Worm (Caenorhabditis elegans) whole organism, young adult: ENCODE measurements around the gene lec-7.

Experiments used
- B0035.1 ChIP-seq: sonication (generic microtip); optimal IDR thresholded peaks from 2 replicates; lab custom pipeline; 2016; ENCODE audit warnings: missing genetic modification characterization, mild to moderate bottlenecking, missing compliant biosample characterization, missing genotype, missing genetic modification reagents
- C17E4.6 ChIP-seq: fragments of 200-800 bp; sonication (Bioruptor generic); IDR thresholded peaks from 2 replicates; pipeline ENCODE4 v1.3.6; 2022; ENCODE audit warnings: missing genetic modification reagents, missing genetic modification characterization, missing compliant biosample characterization
- F10E7.11 ChIP-seq: sonication (generic microtip); optimal IDR thresholded peaks from 2 replicates; lab custom pipeline; 2017; ENCODE audit warnings: mild to moderate bottlenecking, missing genetic modification characterization, moderate library complexity, missing compliant biosample characterization
- F52B5.7 ChIP-seq: sonication (generic microtip); optimal IDR thresholded peaks from 2 replicates; lab custom pipeline; 2016; ENCODE audit warnings: mild to moderate bottlenecking, missing genetic modification characterization, missing compliant biosample characterization
- F57A8.1 ChIP-seq: fragments of 200-800 bp; sonication (Bioruptor generic); optimal IDR thresholded peaks from 2 replicates; lab custom pipeline; 2018; ENCODE audit warnings: mild to moderate bottlenecking, missing genetic modification characterization, moderate library complexity, missing compliant biosample characterization
- F57C9.4 ChIP-seq: sonication (generic microtip); optimal IDR thresholded peaks from 2 replicates; lab custom pipeline; 2017; ENCODE audit warnings: mild to moderate bottlenecking, missing genetic modification characterization, missing compliant biosample characterization
- Y56A3A.18 ChIP-seq: fragments of 200-800 bp; sonication (Bioruptor generic); IDR thresholded peaks from 2 replicates; pipeline ENCODE4 v1.3.6; 2022; ENCODE audit warnings: missing genetic modification reagents, missing genetic modification characterization, missing compliant biosample characterization
- attf-6 ChIP-seq: fragments of 200-800 bp; sonication (Bioruptor generic); IDR thresholded peaks from 2 replicates; pipeline ENCODE4 v1.3.6; 2022; ENCODE audit warnings: missing genetic modification reagents, missing genetic modification characterization, missing compliant biosample characterization
- ceh-27 ChIP-seq: fragments of 200-800 bp; sonication (Bioruptor generic); optimal IDR thresholded peaks from 2 replicates; lab custom pipeline; 2018; ENCODE audit warnings: mild to moderate bottlenecking, missing genetic modification characterization, moderate library complexity, missing compliant biosample characterization
- dox-1 ChIP-seq: fragments of 200-800 bp; sonication (Bioruptor generic); IDR thresholded peaks from 2 replicates; pipeline ENCODE4 v1.3.6; 2022; ENCODE audit warnings: missing genetic modification reagents, missing genetic modification characterization, missing compliant biosample characterization
- ets-4 ChIP-seq: fragments of 200-800 bp; sonication (Bioruptor generic); optimal IDR thresholded peaks from 2 replicates; lab custom pipeline; 2018; ENCODE audit warnings: mild to moderate bottlenecking, missing genetic modification characterization, missing compliant biosample characterization
- hlh-26 ChIP-seq: fragments of 200-800 bp; sonication (Bioruptor generic); conservative IDR thresholded peaks from 2 replicates; pipeline ENCODE4 v1.3.6; 2022; ENCODE audit warnings: missing genetic modification reagents, missing genetic modification characterization, missing compliant biosample characterization
- hmg-1.2 ChIP-seq: fragments of 200-800 bp; sonication (Bioruptor generic); IDR thresholded peaks from 2 replicates; pipeline ENCODE4 v1.3.6; 2022; ENCODE audit warnings: missing genetic modification reagents, missing genetic modification characterization, missing compliant biosample characterization
- hrde-1 ChIP-seq: sonication (generic microtip); optimal IDR thresholded peaks from 2 replicates; lab custom pipeline; 2016; ENCODE audit warnings: missing genetic modification characterization, mild to moderate bottlenecking, missing compliant biosample characterization, moderate library complexity, missing genotype, missing genetic modification reagents, borderline replicate concordance
- let-526 ChIP-seq: fragments of 200-800 bp; sonication (Bioruptor generic); IDR thresholded peaks from 2 replicates; pipeline ENCODE4 v1.3.6; 2022; ENCODE audit warnings: missing genetic modification reagents, missing genetic modification characterization, missing compliant biosample characterization
- let-607 ChIP-seq, 2 experiments: fragments of 200-800 bp in 1 of 2; sonication (Bioruptor generic) in 1 of 2; sonication (generic microtip) in 1 of 2; optimal IDR thresholded peaks; 2 replicates each; lab custom pipeline; 2016 to 2018; ENCODE audit warnings: mild to moderate bottlenecking in 2 of 2, missing compliant biosample characterization in 2 of 2, missing genetic modification characterization in 2 of 2, moderate library complexity in 2 of 2, missing genotype in 1 of 2
- lir-1 ChIP-seq: fragments of 200-800 bp; sonication (Bioruptor generic); conservative IDR thresholded peaks from 2 replicates; pipeline ENCODE4 v1.3.6; 2022; ENCODE audit warnings: missing genetic modification reagents, missing genetic modification characterization, missing compliant biosample characterization
- mel-28 ChIP-seq: sonication (generic microtip); optimal IDR thresholded peaks from 2 replicates; lab custom pipeline; 2016; ENCODE audit warnings: borderline replicate concordance, mild to moderate bottlenecking, missing genetic modification characterization, missing compliant biosample characterization
- mxl-1 ChIP-seq: sonication (generic microtip); optimal IDR thresholded peaks from 2 replicates; lab custom pipeline; 2016; ENCODE audit warnings: missing genetic modification characterization, missing compliant biosample characterization
- nfya-2 ChIP-seq: fragments of 200-800 bp; sonication (Bioruptor generic); IDR thresholded peaks from 2 replicates; pipeline ENCODE4 v1.3.6; 2022; ENCODE audit warnings: missing genetic modification reagents, missing genetic modification characterization, missing compliant biosample characterization
- nhr-120 ChIP-seq: fragments of 200-800 bp; sonication (Bioruptor generic); IDR thresholded peaks from 2 replicates; pipeline ENCODE4 v1.3.6; 2022; ENCODE audit warnings: missing genetic modification characterization, missing compliant biosample characterization
- nhr-80 ChIP-seq: sonication (generic microtip); optimal IDR thresholded peaks from 2 replicates; lab custom pipeline; 2016; ENCODE audit warnings: missing genetic modification characterization, missing compliant biosample characterization
- pbrm-1 ChIP-seq: fragments of 200-800 bp; sonication (Bioruptor generic); IDR thresholded peaks from 2 replicates; pipeline ENCODE4 v1.3.6; 2022; ENCODE audit warnings: missing genetic modification reagents, missing genetic modification characterization, missing compliant biosample characterization
- rec-8 ChIP-seq, 2 experiments: sonication (generic microtip); optimal IDR thresholded peaks; 2 replicates each; lab custom pipeline; 2016; ENCODE audit warnings: mild to moderate bottlenecking in 2 of 2, missing genetic modification characterization in 2 of 2, missing genetic modification reagents in 2 of 2, missing genotype in 2 of 2, missing biosample characterization in 1 of 2, missing compliant biosample characterization in 1 of 2, moderate library complexity in 1 of 2
- sptf-2 ChIP-seq: fragments of 200-800 bp; sonication (Bioruptor generic); optimal IDR thresholded peaks from 2 replicates; lab custom pipeline; 2018; ENCODE audit warnings: mild to moderate bottlenecking, missing genetic modification characterization, missing compliant biosample characterization
- tbx-9 ChIP-seq: sonication (generic microtip); optimal IDR thresholded peaks from 2 replicates; lab custom pipeline; 2016; ENCODE audit warnings: borderline replicate concordance, missing genetic modification characterization, inconsistent platforms, missing compliant biosample characterization
- unc-62 ChIP-seq: fragments of 150-350 bp; optimal IDR thresholded peaks from 2 replicates; lab custom pipeline; 2014; ENCODE audit warnings: missing biosample characterization, missing genetic modification reagents, missing genetic modification characterization
- zfh-2 ChIP-seq: fragments of 200-800 bp; sonication (Bioruptor generic); conservative IDR thresholded peaks from 2 replicates; pipeline ENCODE4 v1.3.6; 2022; ENCODE audit warnings: missing genetic modification reagents, missing genetic modification characterization, missing compliant biosample characterization
- ztf-22 ChIP-seq: fragments of 200-800 bp; sonication (Bioruptor generic); optimal IDR thresholded peaks from 2 replicates; lab custom pipeline; 2018; ENCODE audit warnings: mild to moderate bottlenecking, missing genetic modification characterization, moderate library complexity, missing compliant biosample characterization
- ztf-6 ChIP-seq: fragments of 200-800 bp; sonication (Bioruptor generic); IDR thresholded peaks from 2 replicates; pipeline ENCODE4 v1.3.6; 2022; ENCODE audit warnings: missing genetic modification reagents, missing genetic modification characterization, missing compliant biosample characterization

lec-7 gene

DNA sequence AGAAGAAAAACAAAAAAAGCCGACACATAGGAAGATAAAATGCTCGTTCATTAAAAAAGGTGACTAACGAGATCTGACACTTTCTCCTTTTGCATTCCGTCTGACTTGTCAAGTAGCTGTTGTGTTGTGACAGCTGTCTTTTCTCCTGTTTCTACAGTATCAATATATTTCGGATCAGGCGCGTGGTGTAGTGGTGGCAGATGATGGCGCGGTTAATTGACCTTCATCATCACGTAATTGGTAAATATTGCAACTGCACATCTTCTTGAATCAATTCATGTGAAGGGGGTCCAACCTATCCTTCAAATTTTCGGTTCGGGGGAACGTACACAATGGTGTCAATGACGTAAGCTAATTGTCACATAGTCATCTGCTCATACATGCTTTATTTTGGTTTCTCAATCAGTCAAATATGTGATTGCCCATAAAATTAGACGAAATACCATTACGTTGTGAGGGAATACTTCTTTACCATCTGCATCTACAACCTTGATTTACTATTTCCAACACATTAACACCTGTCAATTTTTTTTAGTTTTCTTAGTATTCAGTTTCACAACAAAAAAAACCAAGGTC lies 3.5 kb upstream of the lec-7 start:
- TF ChIP-seq F57C9.4 (tag; lab: Kevin White, UChicago) (no peak), B0035.1 (tag; lab: Kevin White, UChicago) (no peak), zfh-2 (no peak), nhr-120 (GFP tag; lab: Robert Waterston, UW) (no peak), F57A8.1 (GFP tag; lab: Kevin White, UChicago) (no peak), hmg-1.2 (no peak)

DNA sequence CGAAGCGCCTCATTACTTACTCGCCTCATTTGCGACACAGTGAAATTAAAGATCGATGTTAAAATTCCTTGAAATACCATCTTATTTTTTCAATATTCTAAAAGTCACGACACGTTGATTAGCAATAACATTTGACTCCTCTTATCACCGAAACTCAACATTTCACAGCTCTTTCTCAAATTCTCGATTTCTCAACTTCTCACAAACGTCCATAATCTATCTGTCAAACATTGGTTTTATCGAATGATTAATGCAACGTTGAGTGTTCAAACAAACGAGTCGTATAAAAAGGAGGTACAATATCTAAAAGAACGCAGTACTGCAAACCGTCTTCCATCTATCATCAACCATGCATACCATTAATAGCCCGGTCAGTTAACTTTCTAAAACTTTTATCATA lies 1.6 kb upstream of the lec-7 start, which contains the start of gene lec-8:
lec-8 (plus strand) TSS at position 314 of the 400 bp plus-strand sequence.
- peak in 1 of 2 experiments; percentile 24 for TF ChIP-seq let-607 (tag; optimal IDR thresholded peaks at IDR 0.05; lab: Kevin White, UChicago)
- TF ChIP-seq unc-62, result peak; percentile 45
- no peak for TF ChIP-seq B0035.1 (tag; lab: Kevin White, UChicago)
- no peak for TF ChIP-seq mxl-1
- TF ChIP-seq ztf-22 (GFP tag; lab: Kevin White, UChicago), result peak; percentile 20
- peak; percentile 93 for TF ChIP-seq nhr-80 (tag; lab: Kevin White, UChicago)

DNA sequence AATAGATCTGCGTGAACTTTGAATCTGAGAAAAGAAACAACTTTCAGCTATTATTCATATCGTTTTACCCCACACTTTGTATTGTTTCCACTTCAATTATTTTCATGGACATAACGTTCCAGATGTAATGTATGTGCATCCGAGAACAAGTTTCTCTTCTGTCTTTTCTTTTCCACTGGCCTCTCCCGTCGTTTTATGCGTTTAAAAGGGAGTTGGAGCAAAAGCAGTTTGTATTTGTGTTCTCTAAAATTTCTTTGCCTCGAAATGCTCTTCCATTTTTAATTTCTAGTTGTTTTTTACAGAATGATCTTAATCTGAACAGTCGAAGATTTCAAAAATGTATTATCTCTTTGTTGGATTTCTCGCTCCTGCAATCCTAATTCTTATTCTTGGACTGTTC lies 4.8 kb downstream of the lec-7 start, which contains the start of gene R07B1.11:
R07B1.11 (plus strand) TSS at position 301 of the 400 bp plus-strand sequence.
- TF ChIP-seq rec-8 (tag; optimal IDR thresholded peaks at IDR 0.05; lab: Kevin White, UChicago) (no peak), lir-1 (GFP tag; lab: Robert Waterston, UW) (no peak), Y56A3A.18 (GFP tag; lab: Robert Waterston, UW) (no peak), F10E7.11 (tag; lab: Kevin White, UChicago) (no peak), hlh-26 (GFP tag; lab: Robert Waterston, UW) (no peak), ztf-6 (GFP tag; lab: Robert Waterston, UW) (no peak), pbrm-1 (GFP tag; lab: Robert Waterston, UW) (no peak), dox-1 (no peak)
- TF ChIP-seq, all 124 proteins: peak for 0

DNA sequence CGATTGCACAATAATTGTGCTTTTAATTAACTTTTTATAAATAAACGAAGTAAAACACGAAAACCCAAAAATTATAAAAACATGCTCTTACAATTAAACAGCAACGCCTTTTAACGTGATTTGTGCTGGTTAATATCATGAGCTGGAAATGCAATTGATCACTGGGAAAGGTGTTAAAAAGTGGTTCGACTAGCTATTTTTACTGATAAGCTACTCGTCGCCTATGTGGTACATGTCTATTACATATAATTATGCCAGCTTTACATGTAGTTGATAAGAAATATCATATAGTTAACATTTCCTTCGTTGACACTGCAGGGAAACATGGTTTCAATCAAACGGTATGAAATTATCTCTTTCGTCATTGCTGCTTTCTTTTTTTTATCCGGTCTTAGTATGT lies 6.2 kb downstream of the lec-7 start, which contains the start of gene scav-5:
scav-5 (plus strand) TSS at position 297 of the 400 bp plus-strand sequence.
- TF ChIP-seq tbx-9 (tag; lab: Kevin White, UChicago), result no peak
- TF ChIP-seq nhr-80 (tag; lab: Kevin White, UChicago), result peak; percentile 84
- no peak for TF ChIP-seq let-526 (GFP tag; lab: Robert Waterston, UW)
- TF ChIP-seq nhr-120 (GFP tag; lab: Robert Waterston, UW), result no peak
- TF ChIP-seq mel-28, result no peak
- no peak for TF ChIP-seq F10E7.11 (tag; lab: Kevin White, UChicago)
- peak; percentile 3 for TF ChIP-seq ets-4 (GFP tag; lab: Kevin White, UChicago)
- no peak for TF ChIP-seq attf-6 (GFP tag; lab: Robert Waterston, UW)
- TF ChIP-seq, all 124 proteins: peak for 2

DNA sequence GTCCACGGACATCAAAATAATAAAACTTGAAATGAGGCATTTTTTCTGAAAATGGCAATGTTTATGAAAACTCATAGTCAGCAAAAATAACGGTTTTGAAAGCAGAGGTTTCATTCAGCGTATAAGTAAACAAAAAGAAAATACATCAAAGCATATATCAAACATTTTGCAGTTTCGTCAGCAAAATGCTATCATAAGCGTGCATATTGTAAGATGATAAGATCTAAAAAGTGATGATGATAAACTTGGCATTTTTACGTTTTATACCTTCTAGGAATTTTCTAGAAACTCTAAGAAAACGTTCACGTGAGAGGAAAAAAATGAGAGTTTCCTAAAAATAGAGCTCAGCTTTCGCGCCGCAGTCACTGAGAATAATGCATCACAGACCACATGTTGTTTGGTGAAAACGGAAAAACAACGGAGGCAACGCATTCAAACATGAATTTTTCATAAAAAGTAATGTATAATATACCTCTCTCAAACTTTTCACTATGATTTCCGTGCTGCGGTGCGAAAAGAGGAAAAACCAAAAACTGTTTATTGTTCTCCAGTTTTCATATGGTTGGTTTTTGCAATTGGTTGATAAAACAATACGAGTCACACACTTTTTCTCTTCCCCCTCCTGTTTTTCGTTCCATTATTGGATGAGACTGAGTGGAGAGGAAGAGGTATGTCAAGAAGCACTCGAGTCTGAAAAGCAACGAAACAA lies 11.2 kb downstream of the lec-7 start, which contains the start of the genes gst-36 and R07B1.5:
gst-36 (minus strand) TSS at position 45 of the 709 bp plus-strand sequence.
R07B1.5 (plus strand) TSS at position 665 of the 709 bp plus-strand sequence.
- TF ChIP-seq C17E4.6 (GFP tag; lab: Robert Waterston, UW) (no peak), F52B5.7 (tag; lab: Kevin White, UChicago) (no peak), nhr-80 (tag; lab: Kevin White, UChicago) (peak; percentile 68), nfya-2 (GFP tag; lab: Robert Waterston, UW) (no peak), ceh-27 (GFP tag; lab: Kevin White, UChicago) (no peak), sptf-2 (GFP tag; lab: Kevin White, UChicago) (no peak), hrde-1 (tag; lab: Kevin White, UChicago) (no peak)
